Comparison of ENCODE assay signal across 2 fruit fly cellular contexts in genomic region chr3R:9891527-9891926, dm6.
TF ChIP-seq lines count a peak whose summit lies in the region.

No protein-coding gene starts in this region.

- TF ChIP-seq CTCF in whole organism, embryonic (GFP tag; optimal IDR thresholded peaks at IDR 0.05; lab: Kevin White, UChicago), result no peak

TF ChIP-seq in whole organism, embryonic, 481 proteins besides CTCF, POLR2A, EP300 and RAD21 (continues in another document):
- TF ChIP-seq luna (GFP tag; optimal IDR thresholded peaks at IDR 0.05; lab: Kevin White, UChicago), result no peak
- no peak for TF ChIP-seq CG11247 (GFP tag; IDR thresholded peaks at IDR 0.05; lab: Robert Waterston, UW)
- no peak for TF ChIP-seq Sox100B (GFP tag; optimal IDR thresholded peaks at IDR 0.05; lab: Kevin White, UChicago)
- TF ChIP-seq CG11723 (GFP tag; optimal IDR thresholded peaks at IDR 0.05; lab: Kevin White, UChicago), result no peak
- TF ChIP-seq Fer1 (GFP tag; optimal IDR thresholded peaks at IDR 0.05; lab: Kevin White, UChicago), result peak; percentile 44
- TF ChIP-seq Jarid2 (GFP tag; optimal IDR thresholded peaks at IDR 0.05; lab: Kevin White, UChicago), result no peak
- TF ChIP-seq H15 (GFP tag; IDR thresholded peaks at IDR 0.05; lab: Robert Waterston, UW), result no peak
- no peak for TF ChIP-seq repo (GFP tag; optimal IDR thresholded peaks at IDR 0.05; lab: Kevin White, UChicago)
- TF ChIP-seq CG7786 (GFP tag; optimal IDR thresholded peaks at IDR 0.05; lab: Kevin White, UChicago), result no peak
- peak; percentile 40 for TF ChIP-seq CG15514 (GFP tag; optimal IDR thresholded peaks at IDR 0.05; lab: Kevin White, UChicago)
- peak; percentile 47; the same call in 1 of the 3 replicates for TF ChIP-seq ci (GFP tag; IDR thresholded peaks at IDR 0.05; lab: Robert Waterston, UW)
- TF ChIP-seq CG12659 (GFP tag; optimal IDR thresholded peaks at IDR 0.05; lab: Kevin White, UChicago), result no peak
- TF ChIP-seq CG8290 (GFP tag; optimal IDR thresholded peaks at IDR 0.05; lab: Kevin White, UChicago), result no peak
- no peak for TF ChIP-seq CG8290 (tag; optimal IDR thresholded peaks at IDR 0.05; lab: Kevin White, UChicago)
- no peak for TF ChIP-seq unpg (GFP tag; optimal IDR thresholded peaks at IDR 0.05; lab: Kevin White, UChicago)
- no peak for TF ChIP-seq usp (GFP tag; optimal IDR thresholded peaks at IDR 0.05; lab: Kevin White, UChicago)
- TF ChIP-seq CG2199 (GFP tag; IDR thresholded peaks at IDR 0.05; lab: Robert Waterston, UW), result peak; percentile 54; the same call in 1 of the 3 replicates
- TF ChIP-seq Awh (GFP tag; IDR thresholded peaks at IDR 0.05; lab: Robert Waterston, UW), result peak; percentile 40; the same call in 1 of the 2 replicates
- no peak for TF ChIP-seq CG10462 (GFP tag; optimal IDR thresholded peaks at IDR 0.05; lab: Kevin White, UChicago)
- TF ChIP-seq CG16779 (GFP tag; IDR thresholded peaks at IDR 0.05; lab: Robert Waterston, UW), result no peak
- no peak for TF ChIP-seq Mad (GFP tag; optimal IDR thresholded peaks at IDR 0.05; lab: Kevin White, UChicago)
- TF ChIP-seq Fer2 (tag; optimal IDR thresholded peaks at IDR 0.05; lab: Kevin White, UChicago), result no peak
- no peak for TF ChIP-seq CG2116 (GFP tag; optimal IDR thresholded peaks at IDR 0.05; lab: Kevin White, UChicago)
- TF ChIP-seq kni (GFP tag; optimal IDR thresholded peaks at IDR 0.05; lab: Kevin White, UChicago), result no peak
- no peak for TF ChIP-seq CG18011 (GFP tag; optimal IDR thresholded peaks at IDR 0.05; lab: Kevin White, UChicago)
- TF ChIP-seq ase (GFP tag; IDR thresholded peaks at IDR 0.05; lab: Robert Waterston, UW), result no peak
- no peak for TF ChIP-seq stwl (tag; optimal IDR thresholded peaks at IDR 0.05; lab: Kevin White, UChicago)
- TF ChIP-seq Xrp1 (GFP tag; IDR thresholded peaks at IDR 0.05; lab: Robert Waterston, UW), result peak; percentile 35
- no peak for TF ChIP-seq CG12391 (tag; optimal IDR thresholded peaks at IDR 0.05; lab: Kevin White, UChicago)
- no peak; the same call in 1 of the 2 replicates for TF ChIP-seq CG13287 (GFP tag; IDR thresholded peaks at IDR 0.05; lab: Robert Waterston, UW; ENCODE audit: partially characterized antibody)
- TF ChIP-seq NfI (GFP tag; optimal IDR thresholded peaks at IDR 0.05; lab: Kevin White, UChicago), result no peak
- no peak for TF ChIP-seq CG1647 (GFP tag; optimal IDR thresholded peaks at IDR 0.05; lab: Kevin White, UChicago)
- TF ChIP-seq Chrac-16 (GFP tag; optimal IDR thresholded peaks at IDR 0.05; lab: Kevin White, UChicago), result no peak
- no peak for TF ChIP-seq Xbp1 (GFP tag; optimal IDR thresholded peaks at IDR 0.05; lab: Kevin White, UChicago)
- no peak for TF ChIP-seq Usf (GFP tag; optimal IDR thresholded peaks at IDR 0.05; lab: Kevin White, UChicago)
- no peak for TF ChIP-seq CG10366 (GFP tag; IDR thresholded peaks at IDR 0.05; lab: Robert Waterston, UW)
- no peak for TF ChIP-seq phol (tag; optimal IDR thresholded peaks at IDR 0.05; lab: Kevin White, UChicago)
- no peak for TF ChIP-seq ewg (GFP tag; optimal IDR thresholded peaks at IDR 0.05; lab: Kevin White, UChicago)
- no peak for TF ChIP-seq D (optimal IDR thresholded peaks at IDR 0.05; lab: Kevin White, UChicago)
- TF ChIP-seq D (GFP tag; optimal IDR thresholded peaks at IDR 0.05; lab: Kevin White, UChicago), result no peak
- TF ChIP-seq Dip3 (GFP tag; optimal IDR thresholded peaks at IDR 0.05; lab: Kevin White, UChicago), result no peak
- TF ChIP-seq chm (GFP tag; IDR thresholded peaks at IDR 0.05; lab: Robert Waterston, UW), result 0 out of 2 replicates have a peak, but pooled peaks have one; percentile 25
- no peak for TF ChIP-seq Bgb (GFP tag; IDR thresholded peaks at IDR 0.05; lab: Robert Waterston, UW; ENCODE audit: partially characterized antibody)
- no peak for TF ChIP-seq Dek (tag; optimal IDR thresholded peaks at IDR 0.05; lab: Kevin White, UChicago)
- no peak for TF ChIP-seq ara (GFP tag; IDR thresholded peaks at IDR 0.05; lab: Robert Waterston, UW)
- TF ChIP-seq h (optimal IDR thresholded peaks at IDR 0.05; lab: Kevin White, UChicago), result no peak
- no peak for TF ChIP-seq Sox102F (GFP tag; optimal IDR thresholded peaks at IDR 0.05; lab: Kevin White, UChicago)

TF ChIP-seq in whole organism, prepupa, 60 proteins besides CTCF, POLR2A, EP300 and RAD21:
- TF ChIP-seq fkh (GFP tag; optimal IDR thresholded peaks at IDR 0.05; lab: Kevin White, UChicago) (peak; percentile 85), Gug (GFP tag; IDR thresholded peaks at IDR 0.05; lab: Robert Waterston, UW) (no peak), CG11294 (GFP tag; IDR thresholded peaks at IDR 0.05; lab: Robert Waterston, UW) (no peak), Hr39 (GFP tag; optimal IDR thresholded peaks at IDR 0.05; lab: Kevin White, UChicago) (no peak), CG10631 (GFP tag; optimal IDR thresholded peaks at IDR 0.05; lab: Kevin White, UChicago) (no peak), CG3032 (tag; optimal IDR thresholded peaks at IDR 0.05; lab: Kevin White, UChicago) (no peak), eg (GFP tag; IDR thresholded peaks at IDR 0.05; lab: Robert Waterston, UW) (0 out of 3 replicates have a peak, but pooled peaks have one; percentile 5), CG34406 (GFP tag; optimal IDR thresholded peaks at IDR 0.05; lab: Kevin White, UChicago) (no peak), CG6854 (GFP tag; optimal IDR thresholded peaks at IDR 0.05; lab: Kevin White, UChicago) (no peak)

Comparison
In these comparisons a context has a peak if more than half of its experiments do, and no peak if none do; other contexts are left out.
1. Of the 7 proteins assayed by ChIP-seq in both whole organism, embryonic and whole organism, prepupa: peak only in whole organism, embryonic: Gug; only in whole organism, prepupa: none; in both: none; in neither: 6.